Fruit fly (Drosophila melanogaster): Measurements from ENCODE around the gene Srp68.

DNA sequence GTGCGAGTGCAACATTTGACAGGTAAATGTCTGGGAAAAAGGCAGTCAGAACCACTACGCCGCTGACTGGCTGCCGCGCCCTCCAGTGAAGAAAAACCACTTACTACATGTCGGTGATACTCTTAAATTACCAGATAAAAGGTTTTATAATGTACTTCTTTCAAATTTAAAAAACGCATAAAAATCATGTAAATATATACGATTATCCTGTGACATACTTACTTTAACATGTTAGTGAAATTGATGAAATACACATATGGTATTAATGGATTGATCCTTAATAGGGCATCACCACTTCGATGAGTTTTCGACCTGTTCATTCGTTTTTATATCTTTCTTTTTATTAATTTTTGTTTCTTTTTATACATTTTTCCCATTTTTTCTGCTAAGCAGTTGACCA lies 51.7 kb downstream of the Srp68 start:
- TF ChIP-seq CTCF (optimal IDR thresholded peaks at IDR 0.05) (no peak), CG8478 (optimal IDR thresholded peaks at IDR 0.05) (no peak)

Measured in S2 (cell line).